Worm (Caenorhabditis elegans) whole organism, young adult: Measurements from ENCODE around the gene acd-3.
A peak's percentile ranks its signal among the peaks of the same experiment; 100 is the strongest.

Experiments
- B0019.2 ChIP-seq: fragments of 200-800 bp; sonication (Bioruptor generic); conservative IDR thresholded peaks from 2 replicates; pipeline ENCODE4 v1.3.6; 2022; ENCODE audit warnings: missing genetic modification reagents, missing genetic modification characterization, missing compliant biosample characterization
- B0336.3 ChIP-seq: fragments of 200-800 bp; sonication (Bioruptor generic); IDR thresholded peaks from 2 replicates; pipeline ENCODE4 v1.3.6; 2022; ENCODE audit warnings: missing genetic modification characterization, missing compliant biosample characterization
- C17E4.6 ChIP-seq: fragments of 200-800 bp; sonication (Bioruptor generic); IDR thresholded peaks from 2 replicates; pipeline ENCODE4 v1.3.6; 2022; ENCODE audit warnings: missing genetic modification reagents, missing genetic modification characterization, missing compliant biosample characterization
- F23B12.7 ChIP-seq: sonication (generic microtip); optimal IDR thresholded peaks from 2 replicates; lab custom pipeline; 2017; ENCODE audit warnings: missing genetic modification characterization, mild to moderate bottlenecking, missing compliant biosample characterization, antibody characterized with exemption, moderate library complexity; ENCODE audit not compliant: insufficient read depth
- F33H1.4 ChIP-seq: fragments of 200-800 bp; sonication (Bioruptor generic); IDR thresholded peaks from 2 replicates; pipeline ENCODE4 v1.3.6; 2022; ENCODE audit warnings: missing genetic modification reagents, missing genetic modification characterization, missing compliant biosample characterization
- F49E8.2 ChIP-seq: sonication (generic microtip); optimal IDR thresholded peaks from 3 replicates; lab custom pipeline; 2017; ENCODE audit warnings: missing genetic modification characterization, mild to moderate bottlenecking, missing compliant biosample characterization, antibody characterized with exemption, moderate library complexity; ENCODE audit not compliant: insufficient read depth
- K11D2.4 ChIP-seq: fragments of 200-800 bp; sonication (Bioruptor generic); IDR thresholded peaks from 2 replicates; pipeline ENCODE4 v1.3.6; 2022; ENCODE audit warnings: missing genetic modification reagents, missing genetic modification characterization, missing compliant biosample characterization
- T26A5.8 ChIP-seq: sonication (generic microtip); optimal IDR thresholded peaks from 2 replicates; lab custom pipeline; 2016; ENCODE audit warnings: missing genetic modification characterization, missing compliant biosample characterization
- Y56A3A.18 ChIP-seq: fragments of 200-800 bp; sonication (Bioruptor generic); IDR thresholded peaks from 2 replicates; pipeline ENCODE4 v1.3.6; 2022; ENCODE audit warnings: missing genetic modification reagents, missing genetic modification characterization, missing compliant biosample characterization
- Y79H2A.3 ChIP-seq: fragments of 200-800 bp; sonication (Bioruptor generic); conservative IDR thresholded peaks from 2 replicates; pipeline ENCODE4 v1.3.6; 2022; ENCODE audit warnings: missing genetic modification reagents, missing genetic modification characterization, missing compliant biosample characterization
- Y95B8A.8 ChIP-seq: fragments of 200-800 bp; sonication (Bioruptor generic); IDR thresholded peaks from 2 replicates; pipeline ENCODE4 v1.3.6; 2022; ENCODE audit warnings: missing genetic modification reagents, missing genetic modification characterization, missing compliant biosample characterization
- aptf-3 ChIP-seq: fragments of 200-800 bp; sonication (Bioruptor generic); IDR thresholded peaks from 2 replicates; pipeline ENCODE4 v1.3.6; 2022; ENCODE audit warnings: missing genetic modification characterization, missing compliant biosample characterization
- attf-5 ChIP-seq: fragments of 200-800 bp; sonication (Bioruptor generic); optimal IDR thresholded peaks from 2 replicates; lab custom pipeline; 2018; ENCODE audit warnings: mild to moderate bottlenecking, missing genetic modification characterization, missing compliant biosample characterization
- attf-6 ChIP-seq: fragments of 200-800 bp; sonication (Bioruptor generic); IDR thresholded peaks from 2 replicates; pipeline ENCODE4 v1.3.6; 2022; ENCODE audit warnings: missing genetic modification reagents, missing genetic modification characterization, missing compliant biosample characterization
- ceh-79 ChIP-seq: sonication (generic microtip); optimal IDR thresholded peaks from 2 replicates; lab custom pipeline; 2017; ENCODE audit warnings: mild to moderate bottlenecking, missing genetic modification characterization, missing compliant biosample characterization
- chd-7 ChIP-seq: sonication (generic microtip); optimal IDR thresholded peaks from 2 replicates; lab custom pipeline; 2016; ENCODE audit warnings: mild to moderate bottlenecking, missing genetic modification characterization, moderate library complexity, missing compliant biosample characterization
- dox-1 ChIP-seq: fragments of 200-800 bp; sonication (Bioruptor generic); IDR thresholded peaks from 2 replicates; pipeline ENCODE4 v1.3.6; 2022; ENCODE audit warnings: missing genetic modification reagents, missing genetic modification characterization, missing compliant biosample characterization
- dpl-1 ChIP-seq: fragments of 150-350 bp; optimal IDR thresholded peaks from 2 replicates; lab custom pipeline; 2014; ENCODE audit warnings: missing biosample characterization, missing genetic modification reagents, missing genetic modification characterization
- efl-1 ChIP-seq: fragments of 150-350 bp; optimal IDR thresholded peaks from 2 replicates; lab custom pipeline; 2014; ENCODE audit warnings: missing biosample characterization, missing genetic modification reagents, missing genetic modification characterization
- egl-18 ChIP-seq: fragments of 200-800 bp; sonication (Bioruptor generic); IDR thresholded peaks from 2 replicates; pipeline ENCODE4 v1.3.6; 2022; ENCODE audit warnings: missing genetic modification reagents, missing genetic modification characterization, missing compliant biosample characterization
- egl-44 ChIP-seq: fragments of 200-800 bp; sonication (Bioruptor generic); IDR thresholded peaks from 2 replicates; pipeline ENCODE4 v1.3.6; 2022; ENCODE audit warnings: missing genetic modification reagents, missing genetic modification characterization, missing compliant biosample characterization
- egrh-3 ChIP-seq: fragments of 200-800 bp; sonication (Bioruptor generic); IDR thresholded peaks from 2 replicates; pipeline ENCODE4 v1.3.6; 2022; ENCODE audit warnings: missing genetic modification reagents, missing genetic modification characterization, missing compliant biosample characterization
- ets-4 ChIP-seq: fragments of 200-800 bp; sonication (Bioruptor generic); optimal IDR thresholded peaks from 2 replicates; lab custom pipeline; 2018; ENCODE audit warnings: mild to moderate bottlenecking, missing genetic modification characterization, missing compliant biosample characterization
- fkh-3 ChIP-seq: sonication (generic microtip); optimal IDR thresholded peaks from 2 replicates; lab custom pipeline; 2016; ENCODE audit warnings: mild to moderate bottlenecking, missing genetic modification characterization, missing compliant biosample characterization
- gei-17 ChIP-seq: fragments of 200-800 bp; sonication (Bioruptor generic); optimal IDR thresholded peaks from 2 replicates; lab custom pipeline; 2018; ENCODE audit warnings: mild to moderate bottlenecking, missing genetic modification characterization, missing compliant biosample characterization
- hlh-26 ChIP-seq: fragments of 200-800 bp; sonication (Bioruptor generic); conservative IDR thresholded peaks from 2 replicates; pipeline ENCODE4 v1.3.6; 2022; ENCODE audit warnings: missing genetic modification reagents, missing genetic modification characterization, missing compliant biosample characterization
- hmg-20 ChIP-seq: fragments of 200-800 bp; sonication (Bioruptor generic); IDR thresholded peaks from 2 replicates; pipeline ENCODE4 v1.3.6; 2022; ENCODE audit warnings: missing genetic modification reagents, missing genetic modification characterization, missing compliant biosample characterization
- lag-1 ChIP-seq: fragments of 200-800 bp; sonication (Bioruptor generic); IDR thresholded peaks from 2 replicates; pipeline ENCODE4 v1.3.6; 2022; ENCODE audit warnings: missing genetic modification reagents, missing genetic modification characterization, missing compliant biosample characterization
- lin-54 ChIP-seq: fragments of 200-800 bp; sonication (Bioruptor generic); optimal IDR thresholded peaks from 2 replicates; lab custom pipeline; 2018; ENCODE audit warnings: mild to moderate bottlenecking, missing genetic modification characterization, missing compliant biosample characterization
- lir-1 ChIP-seq: fragments of 200-800 bp; sonication (Bioruptor generic); conservative IDR thresholded peaks from 2 replicates; pipeline ENCODE4 v1.3.6; 2022; ENCODE audit warnings: missing genetic modification reagents, missing genetic modification characterization, missing compliant biosample characterization
- lsy-27 ChIP-seq: sonication (generic microtip); optimal IDR thresholded peaks from 2 replicates; lab custom pipeline; 2017; ENCODE audit warnings: missing genetic modification characterization, mild to moderate bottlenecking, missing compliant biosample characterization, antibody characterized with exemption, missing genotype, borderline replicate concordance; ENCODE audit not compliant: insufficient read depth
- madf-6 ChIP-seq: fragments of 200-800 bp; sonication (Bioruptor generic); IDR thresholded peaks from 2 replicates; pipeline ENCODE4 v1.3.6; 2022; ENCODE audit warnings: missing genetic modification reagents, missing genetic modification characterization, missing compliant biosample characterization
- madf-8 ChIP-seq: fragments of 200-800 bp; sonication (Bioruptor generic); conservative IDR thresholded peaks from 2 replicates; pipeline ENCODE4 v1.3.6; 2022; ENCODE audit warnings: missing genetic modification reagents, missing genetic modification characterization, missing compliant biosample characterization
- mel-28 ChIP-seq: sonication (generic microtip); optimal IDR thresholded peaks from 2 replicates; lab custom pipeline; 2016; ENCODE audit warnings: borderline replicate concordance, mild to moderate bottlenecking, missing genetic modification characterization, missing compliant biosample characterization
- nfya-1 ChIP-seq: sonication (generic microtip); optimal IDR thresholded peaks from 2 replicates; lab custom pipeline; 2017; ENCODE audit warnings: antibody characterized with exemption, missing compliant biosample characterization, missing genetic modification characterization, borderline replicate concordance; ENCODE audit not compliant: insufficient read depth
- nfyb-1 ChIP-seq: fragments of 200-800 bp; sonication (Bioruptor generic); IDR thresholded peaks from 2 replicates; pipeline ENCODE4 v1.3.6; 2022; ENCODE audit warnings: missing genetic modification reagents, missing genetic modification characterization, missing compliant biosample characterization
- nhr-179 ChIP-seq: sonication (generic microtip); optimal IDR thresholded peaks from 2 replicates; lab custom pipeline; 2016; ENCODE audit warnings: mild to moderate bottlenecking, missing genetic modification characterization, missing compliant biosample characterization
- nhr-90 ChIP-seq: sonication (generic microtip); optimal IDR thresholded peaks from 2 replicates; lab custom pipeline; 2016; ENCODE audit warnings: missing genotype, mild to moderate bottlenecking, missing genetic modification characterization, missing compliant biosample characterization
- pha-4 ChIP-seq: fragments of 150-350 bp; sonication (generic microtip); optimal IDR thresholded peaks from 2 replicates; lab custom pipeline; 2014; ENCODE audit warnings: missing biosample characterization, missing genetic modification reagents, missing genetic modification characterization
- rcor-1 ChIP-seq: fragments of 200-800 bp; sonication (Bioruptor generic); IDR thresholded peaks from 2 replicates; pipeline ENCODE4 v1.3.6; 2022; ENCODE audit warnings: missing genetic modification reagents, missing genetic modification characterization, missing compliant biosample characterization
- sdz-38 ChIP-seq: sonication (generic microtip); optimal IDR thresholded peaks from 2 replicates; lab custom pipeline; 2016; ENCODE audit warnings: missing genotype, missing genetic modification characterization, missing compliant biosample characterization
- tbp1 ChIP-seq: fragments of 200-800 bp; sonication (Bioruptor generic); optimal IDR thresholded peaks from 2 replicates; lab custom pipeline; 2018; ENCODE audit warnings: mild to moderate bottlenecking, missing genetic modification characterization, missing compliant biosample characterization
- tbx-9 ChIP-seq: sonication (generic microtip); optimal IDR thresholded peaks from 2 replicates; lab custom pipeline; 2016; ENCODE audit warnings: borderline replicate concordance, missing genetic modification characterization, inconsistent platforms, missing compliant biosample characterization
- unc-130 ChIP-seq: sonication (generic microtip); optimal IDR thresholded peaks from 2 replicates; lab custom pipeline; 2016; ENCODE audit warnings: missing genetic modification reagents, missing genetic modification characterization, missing compliant biosample characterization
- unc-62 ChIP-seq: fragments of 150-350 bp; optimal IDR thresholded peaks from 2 replicates; lab custom pipeline; 2014; ENCODE audit warnings: missing biosample characterization, missing genetic modification reagents, missing genetic modification characterization
- zfh-2 ChIP-seq: fragments of 200-800 bp; sonication (Bioruptor generic); conservative IDR thresholded peaks from 2 replicates; pipeline ENCODE4 v1.3.6; 2022; ENCODE audit warnings: missing genetic modification reagents, missing genetic modification characterization, missing compliant biosample characterization
- zim-3 ChIP-seq: sonication (generic microtip); optimal IDR thresholded peaks from 2 replicates; lab custom pipeline; 2017; ENCODE audit warnings: mild to moderate bottlenecking, missing genetic modification characterization, moderate library complexity, missing compliant biosample characterization
- ztf-25 ChIP-seq: fragments of 200-800 bp; sonication (Bioruptor generic); IDR thresholded peaks from 2 replicates; pipeline ENCODE4 v1.3.6; 2022; ENCODE audit warnings: missing genetic modification reagents, missing genetic modification characterization, missing compliant biosample characterization
- ztf-28 ChIP-seq: fragments of 200-800 bp; sonication (Bioruptor generic); IDR thresholded peaks from 2 replicates; pipeline ENCODE4 v1.3.6; 2022; ENCODE audit warnings: missing genetic modification reagents, missing genetic modification characterization, missing compliant biosample characterization

acd-3 gene

ce11 chrX:14841030-14841429 is 8.0 kb upstream of the acd-3 start (continued):
- TF ChIP-seq lin-54 (GFP tag; lab: Kevin White, UChicago) (peak; percentile 9), lsy-27 (tag; lab: Kevin White, UChicago) (no peak), nhr-90 (no peak), B0336.3 (peak; percentile 72), C17E4.6 (GFP tag; lab: Robert Waterston, UW) (no peak), tbp1 (GFP tag; lab: Kevin White, UChicago) (peak; percentile 57), attf-5 (GFP tag; lab: Kevin White, UChicago) (peak; percentile 80), aptf-3 (GFP tag; lab: Robert Waterston, UW) (no peak), mel-28 (tag; lab: Kevin White, UChicago) (no peak), F23B12.7 (peak; percentile 33), ztf-28 (GFP tag; lab: Robert Waterston, UW) (no peak), egrh-3 (GFP tag; lab: Robert Waterston, UW) (no peak; the same call in 1 of the 2 replicates), T26A5.8 (no peak), K11D2.4 (peak; percentile 53; the same call in 1 of the 2 replicates), rcor-1 (0 out of 2 replicates have a peak, but pooled peaks have one; percentile 36), nhr-179 (tag; lab: Kevin White, UChicago) (no peak), egl-18 (GFP tag; lab: Robert Waterston, UW) (no peak), dox-1 (GFP tag; lab: Robert Waterston, UW) (peak; percentile 77; the same call in 1 of the 2 replicates), fkh-3 (no peak), F33H1.4 (GFP tag; lab: Robert Waterston, UW) (no peak), Y95B8A.8 (no peak), madf-8 (GFP tag; lab: Robert Waterston, UW) (no peak), hmg-20 (GFP tag; lab: Robert Waterston, UW) (no peak), Y79H2A.3 (no peak), F49E8.2 (tag; lab: Kevin White, UChicago) (no peak), efl-1 (peak; percentile 15), nfya-1 (tag; lab: Kevin White, UChicago) (no peak), unc-130 (GFP tag; lab: Kevin White, UChicago) (no peak), sdz-38 (tag; lab: Kevin White, UChicago) (no peak), lag-1 (GFP tag; lab: Robert Waterston, UW) (no peak), pha-4 (peak; percentile 53), nfyb-1 (GFP tag; lab: Robert Waterston, UW) (peak; percentile 69; the same call in 1 of the 2 replicates), ets-4 (GFP tag; lab: Kevin White, UChicago) (no peak), Y56A3A.18 (GFP tag; lab: Robert Waterston, UW) (no peak), ceh-79 (tag; lab: Kevin White, UChicago) (no peak), dpl-1 (GFP tag; lab: Kevin White, UChicago) (peak; percentile 19), lir-1 (0 out of 2 replicates have a peak, but pooled peaks have one; percentile 11), hlh-26 (no peak), B0019.2 (GFP tag; lab: Robert Waterston, UW) (no peak), chd-7 (tag; lab: Kevin White, UChicago) (peak; percentile 53), ztf-25 (GFP tag; lab: Robert Waterston, UW) (no peak), tbx-9 (tag; lab: Kevin White, UChicago) (no peak), madf-6 (GFP tag; lab: Robert Waterston, UW) (no peak; the same call in 1 of the 2 replicates), attf-6 (no peak), egl-44 (no peak), unc-62 (GFP tag; lab: Kevin White, UChicago) (no peak), zfh-2 (GFP tag; lab: Robert Waterston, UW) (peak; percentile 96), gei-17 (GFP tag; lab: Kevin White, UChicago) (peak; percentile 20), zim-3 (tag; lab: Kevin White, UChicago) (no peak)
